Fruit fly (Drosophila melanogaster) whole organism, prepupa: ENCODE measurements around the gene CG13047.

ENCODE experiments used
- CG6276 ChIP-seq: fragments of 200-800 bp; sonication (Bioruptor generic); optimal IDR thresholded peaks from 2 replicates; lab custom pipeline; 2017; ENCODE audit warnings: missing biosample characterization, mild to moderate bottlenecking, missing genetic modification characterization
- CG6854 ChIP-seq: fragments of 200-800 bp; sonication (Bioruptor generic); optimal IDR thresholded peaks from 2 replicates; lab custom pipeline; 2017; ENCODE audit warnings: missing biosample characterization, mild to moderate bottlenecking, missing genetic modification characterization
- Eip75B ChIP-seq: fragments of 200-800 bp; sonication (Bioruptor generic); optimal IDR thresholded peaks from 3 replicates; lab custom pipeline; 2016; ENCODE audit warnings: missing biosample characterization, missing genetic modification characterization
- Sox102F ChIP-seq: fragments of 200-800 bp; sonication (Bioruptor generic); optimal IDR thresholded peaks from 2 replicates; lab custom pipeline; 2016; ENCODE audit warnings: missing biosample characterization, mild to moderate bottlenecking, missing genetic modification characterization
- Sox14 ChIP-seq: fragments of 200-800 bp; sonication (Bioruptor generic); optimal IDR thresholded peaks from 3 replicates; lab custom pipeline; 2016; ENCODE audit warnings: missing biosample characterization, missing genetic modification characterization
- acj6 ChIP-seq: fragments of 200-800 bp; sonication (Bioruptor generic); optimal IDR thresholded peaks from 3 replicates; lab custom pipeline; 2016; ENCODE audit warnings: missing biosample characterization, missing genetic modification characterization
- esn ChIP-seq: fragments of 200-800 bp; sonication (Bioruptor generic); optimal IDR thresholded peaks from 2 replicates; lab custom pipeline; 2016; ENCODE audit warnings: missing biosample characterization, mild to moderate bottlenecking, missing genetic modification characterization, moderate library complexity

- TF ChIP-seq Sox102F (no peak), acj6 (GFP tag; lab: Kevin White, UChicago) (no peak), CG6854 (GFP tag; lab: Kevin White, UChicago) (no peak), CG6276 (no peak), Sox14 (GFP tag; lab: Kevin White, UChicago) (no peak), esn (GFP tag; lab: Kevin White, UChicago) (no peak), Eip75B (no peak)
Observed at dm6 chr3L:16327776-16328175, 42.6 kb upstream of the CG13047 start, which contains the start of gene CG13038.
